Fruit fly (Drosophila melanogaster): ENCODE data around the gene CG43886.

DNA sequence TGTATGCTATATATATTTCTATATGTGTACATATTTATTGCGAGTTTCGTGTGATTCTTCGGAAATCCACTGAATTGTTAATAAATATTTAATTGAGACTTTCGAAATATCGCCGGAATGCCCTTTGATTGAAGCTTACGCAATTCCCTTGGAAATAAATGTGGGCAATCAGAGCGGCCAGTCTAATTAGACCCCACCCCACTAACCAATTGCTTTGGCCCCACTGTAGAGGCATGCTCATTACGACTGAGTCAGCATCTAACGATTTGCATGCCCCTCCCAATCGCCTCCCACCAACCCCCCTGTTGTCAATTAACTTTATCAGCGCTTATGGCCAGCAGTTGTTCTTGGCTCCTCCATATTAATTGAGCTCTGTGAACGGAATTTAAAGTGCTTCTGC is 42.8 kb downstream of the CG43886 start:
- TF ChIP-seq psq (optimal IDR thresholded peaks at IDR 0.05): no peak
- TF ChIP-seq h (optimal IDR thresholded peaks at IDR 0.05): no peak
- no peak for TF ChIP-seq Myc (optimal IDR thresholded peaks at IDR 0.05)
- TF ChIP-seq insv (optimal IDR thresholded peaks at IDR 0.05): no peak
- no peak for TF ChIP-seq Sin3A (optimal IDR thresholded peaks at IDR 0.05)
- TF ChIP-seq ttk (optimal IDR thresholded peaks at IDR 0.05): no peak

Data from Kc167 (cell line).